Worm (Caenorhabditis elegans): ENCODE results near the gene Y38H8A.12.
"Not testable (repeated sequence)": the region's sequence is repeated elsewhere in the genome, so short reads cannot be mapped to it uniquely, and the experiment has no call there.

ce11 chrIV:13455200-13455599 is 5.6 kb downstream of the Y38H8A.12 start, which contains the start of gene Y38H8A.7:
- not testable (repeated sequence) for TF ChIP-seq nhr-77 (tag; optimal IDR thresholded peaks at IDR 0.05); ztf-4 (tag; optimal IDR thresholded peaks at IDR 0.05); elt-3 (tag; optimal IDR thresholded peaks at IDR 0.05); skn-1 (tag; optimal IDR thresholded peaks at IDR 0.05); ZK546.5 (tag; optimal IDR thresholded peaks at IDR 0.05); ama-1 (optimal IDR thresholded peaks at IDR 0.05); nhr-11 (tag; optimal IDR thresholded peaks at IDR 0.05); ceh-16 (tag; optimal IDR thresholded peaks at IDR 0.05); nhr-10 (tag; optimal IDR thresholded peaks at IDR 0.05); nhr-12 (tag; optimal IDR thresholded peaks at IDR 0.05); elt-1 (tag; optimal IDR thresholded peaks at IDR 0.05)
